Worm (Caenorhabditis elegans) whole organism, late embryonic: Measurements from ENCODE around the gene C38C3.4.
"Not testable (repeated sequence)": the region's sequence is repeated elsewhere in the genome, so short reads cannot be mapped to it uniquely, and the experiment has no call there.

ENCODE experiments used
- F13H6.1 ChIP-seq: sonication (generic microtip); optimal IDR thresholded peaks from 2 replicates; lab custom pipeline; 2016; ENCODE audit warnings: missing genetic modification characterization, missing compliant biosample characterization
- ceh-9 ChIP-seq: sonication (generic microtip); optimal IDR thresholded peaks from 2 replicates; lab custom pipeline; 2016; ENCODE audit warnings: mild to moderate bottlenecking, missing genetic modification characterization, inconsistent platforms, missing compliant biosample characterization
- che-1 ChIP-seq: sonication (generic microtip); optimal IDR thresholded peaks from 2 replicates; lab custom pipeline; 2016; ENCODE audit warnings: mild to moderate bottlenecking, missing genetic modification characterization, missing compliant biosample characterization
- dve-1 ChIP-seq: sonication (generic microtip); optimal IDR thresholded peaks from 2 replicates; lab custom pipeline; 2017; ENCODE audit warnings: antibody characterized with exemption, mild to moderate bottlenecking, missing genetic modification characterization, missing compliant biosample characterization
- eyg-1 ChIP-seq: sonication (generic microtip); optimal IDR thresholded peaks from 2 replicates; lab custom pipeline; 2016; ENCODE audit warnings: missing genotype, missing genetic modification characterization, missing compliant biosample characterization
- hlh-15 ChIP-seq: sonication (generic microtip); optimal IDR thresholded peaks from 2 replicates; lab custom pipeline; 2016; ENCODE audit warnings: missing genetic modification characterization, missing compliant biosample characterization
- hlh-30 ChIP-seq: sonication (generic microtip); optimal IDR thresholded peaks from 2 replicates; lab custom pipeline; 2017; ENCODE audit warnings: antibody characterized with exemption, missing genetic modification characterization, missing compliant biosample characterization; ENCODE audit not compliant: insufficient read depth
- nfya-1 ChIP-seq: sonication (generic microtip); optimal IDR thresholded peaks from 2 replicates; lab custom pipeline; 2017; ENCODE audit warnings: missing genetic modification characterization, mild to moderate bottlenecking, missing compliant biosample characterization, antibody characterized with exemption, moderate library complexity
- pag-3 ChIP-seq: sonication (generic microtip); optimal IDR thresholded peaks from 2 replicates; lab custom pipeline; 2016; ENCODE audit warnings: missing compliant biosample characterization, missing genetic modification characterization, borderline replicate concordance
- pat-9 ChIP-seq: fragments of 200-800 bp; sonication (Bioruptor generic); optimal IDR thresholded peaks from 2 replicates; lab custom pipeline; 2018; ENCODE audit warnings: mild to moderate bottlenecking, missing genetic modification characterization, moderate library complexity, missing compliant biosample characterization
- pha-4 ChIP-seq: fragments of 150-350 bp; optimal IDR thresholded peaks from 2 replicates; lab custom pipeline; 2018; ENCODE audit warnings: missing biosample characterization, missing genetic modification reagents, missing genetic modification characterization
- pqm-1 ChIP-seq: sonication (generic microtip); optimal IDR thresholded peaks from 2 replicates; lab custom pipeline; 2016; ENCODE audit warnings: missing genetic modification characterization, missing compliant biosample characterization
- tbx-7 ChIP-seq: sonication (generic microtip); optimal IDR thresholded peaks from 2 replicates; lab custom pipeline; 2016; ENCODE audit warnings: missing genotype, missing genetic modification characterization, missing compliant biosample characterization

DNA sequence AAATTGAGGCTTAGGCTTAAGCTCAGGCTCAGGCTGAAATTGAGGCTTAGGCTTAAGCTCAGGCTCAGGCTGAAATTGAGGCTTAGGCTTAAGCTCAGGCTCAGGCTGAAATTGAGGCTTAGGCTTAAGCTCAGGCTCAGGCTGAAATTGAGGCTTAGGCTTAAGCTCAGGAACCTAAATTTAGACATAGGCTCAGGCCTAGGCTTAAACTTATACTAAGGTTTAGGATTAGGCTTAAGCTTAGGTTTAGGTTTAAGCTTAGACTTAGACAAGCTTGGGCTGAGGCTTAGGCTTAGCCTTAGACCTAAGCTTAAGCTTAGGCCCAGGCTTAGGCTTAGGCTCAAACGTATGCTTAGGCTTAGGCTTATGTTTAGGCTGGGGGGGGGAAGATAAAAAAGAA, 9.0 kb downstream of the C38C3.4 start:
- TF ChIP-seq hlh-30 (tag; lab: Kevin White, UChicago); ceh-9 (tag; lab: Kevin White, UChicago); eyg-1; F13H6.1 (tag; lab: Kevin White, UChicago); pag-3 (tag; lab: Kevin White, UChicago); pha-4 (tag; lab: Kevin White, UChicago); hlh-15; pqm-1; che-1 (tag; lab: Kevin White, UChicago); pat-9; nfya-1 (tag; lab: Kevin White, UChicago); tbx-7: not testable (repeated sequence)
- TF ChIP-seq dve-1 (tag; lab: Kevin White, UChicago): peak; percentile 70
